Worm (Caenorhabditis elegans) whole organism, L4 larva: ENCODE results near the gene vps-53.

Experiments used
- D1046.2 ChIP-seq: fragments of 200-800 bp; sonication (Bioruptor generic); IDR thresholded peaks from 2 replicates; pipeline ENCODE4 v1.3.6; 2022; ENCODE audit warnings: missing genetic modification characterization, missing compliant biosample characterization
- aha-1 ChIP-seq: fragments of 150-350 bp; peaks from one replicate; lab custom pipeline; 2014; ENCODE audit warnings: missing biosample characterization, missing genetic modification characterization
- ceh-82 ChIP-seq: sonication (generic microtip); optimal IDR thresholded peaks from 2 replicates; lab custom pipeline; 2017; ENCODE audit warnings: missing biosample characterization, missing genetic modification characterization
- egl-27 ChIP-seq: sonication (generic microtip); optimal IDR thresholded peaks from 3 replicates; lab custom pipeline; 2017; ENCODE audit warnings: missing biosample characterization, missing genetic modification reagents, missing genetic modification characterization
- lin-13 ChIP-seq: fragments of 150-350 bp; optimal IDR thresholded peaks from 2 replicates; lab custom pipeline; 2014; ENCODE audit warnings: missing biosample characterization, missing genetic modification reagents, missing genetic modification characterization
- lin-15B ChIP-seq: fragments of 150-350 bp; sonication (generic microtip); optimal IDR thresholded peaks from 3 replicates; lab custom pipeline; 2014; ENCODE audit warnings: missing biosample characterization, missing genetic modification characterization
- lin-39 ChIP-seq: fragments of 150-350 bp; optimal IDR thresholded peaks from 2 replicates; lab custom pipeline; 2014; ENCODE audit warnings: missing biosample characterization, missing genetic modification reagents, missing genetic modification characterization
- skn-1 ChIP-seq: fragments of 150-350 bp; optimal IDR thresholded peaks from 2 replicates; lab custom pipeline; 2014; ENCODE audit warnings: missing biosample characterization, missing genetic modification characterization

DNA sequence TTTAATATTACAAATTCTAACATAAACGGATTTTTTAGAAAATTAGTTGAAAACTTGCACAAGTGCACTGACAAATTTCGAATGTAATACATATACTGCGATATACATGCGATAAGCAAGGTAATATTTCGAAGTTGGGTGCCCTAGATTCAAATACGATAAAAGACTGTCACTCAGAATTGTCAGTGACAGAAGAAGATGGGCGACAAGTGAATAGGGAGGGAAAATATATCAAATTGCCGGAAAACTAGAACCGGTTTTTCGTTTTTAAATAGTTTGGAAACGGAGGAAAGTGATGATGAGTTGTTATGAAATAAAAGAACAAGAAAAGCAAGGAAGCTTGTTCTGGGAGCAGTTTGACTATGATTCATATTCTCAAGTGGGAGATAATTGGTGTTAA is 23.3 kb downstream of the vps-53 start:
- TF ChIP-seq ceh-82 (tag; lab: Kevin White, UChicago), result no peak
- no peak for TF ChIP-seq lin-15B (tag; lab: Kevin White, UChicago)
- no peak for TF ChIP-seq lin-39 (tag; lab: Kevin White, UChicago)
- no peak for TF ChIP-seq lin-13 (GFP tag; lab: Kevin White, UChicago)
- no peak for TF ChIP-seq D1046.2
- TF ChIP-seq aha-1 (tag; lab: Kevin White, UChicago), result no peak
- no peak for TF ChIP-seq skn-1 (tag; lab: Kevin White, UChicago)
- no peak for TF ChIP-seq egl-27 (tag; lab: Kevin White, UChicago)
